Worm (Caenorhabditis elegans) whole organism, L1 larva: ENCODE results near the gene W04G3.13.

Experiments
- aly-2 ChIP-seq: fragments of 150-350 bp; optimal IDR thresholded peaks from 2 replicates; lab custom pipeline; 2014; ENCODE audit warnings: missing biosample characterization, missing genetic modification characterization
- blmp-1 ChIP-seq: fragments of 150-350 bp; optimal IDR thresholded peaks from 2 replicates; lab custom pipeline; 2014; ENCODE audit warnings: missing biosample characterization, missing genetic modification characterization
- ceh-8 ChIP-seq: fragments of 200-800 bp; sonication (Bioruptor generic); optimal IDR thresholded peaks from 2 replicates; lab custom pipeline; 2018; ENCODE audit warnings: mild to moderate bottlenecking, missing genetic modification characterization, moderate library complexity, missing compliant biosample characterization
- ceh-82 ChIP-seq, 3 experiments: fragments of 150-350 bp in 1 of 3; sonication (generic microtip) in 2 of 3; optimal IDR thresholded peaks; 2 replicates each; lab custom pipeline; 2014 to 2017; ENCODE audit warnings: missing biosample characterization in 3 of 3, missing genetic modification characterization in 3 of 3
- ceh-88 ChIP-seq: fragments of 200-800 bp; sonication (Bioruptor generic); IDR thresholded peaks from 2 replicates; pipeline ENCODE4 v1.3.6; 2022; ENCODE audit warnings: missing genetic modification characterization, missing compliant biosample characterization
- ces-1 ChIP-seq: fragments of 150-350 bp; optimal IDR thresholded peaks from 2 replicates; lab custom pipeline; 2014; ENCODE audit warnings: missing biosample characterization, missing genetic modification reagents, missing genetic modification characterization
- dsc-1 ChIP-seq: sonication (generic microtip); optimal IDR thresholded peaks from 2 replicates; lab custom pipeline; 2016; ENCODE audit warnings: mild to moderate bottlenecking, missing genetic modification characterization, missing compliant biosample characterization
- efl-1 ChIP-seq, 4 experiments: fragments of 150-350 bp; optimal IDR thresholded peaks in 3 of 4; peaks in 1 of 4; 1 replicate in 1 of 4; 2 replicates in 3 of 4; lab custom pipeline; 2014; ENCODE audit warnings: missing biosample characterization in 2 of 4, missing genetic modification characterization in 2 of 4, missing genetic modification reagents in 2 of 4
- egl-27 ChIP-seq, 2 experiments: fragments of 150-350 bp in 1 of 2; sonication (generic microtip); optimal IDR thresholded peaks; 3 replicates each; lab custom pipeline; 2017 to 2018; ENCODE audit warnings: missing biosample characterization in 2 of 2, missing genetic modification characterization in 2 of 2, missing genetic modification reagents in 2 of 2
- elt-2 ChIP-seq: sonication (generic microtip); optimal IDR thresholded peaks from 2 replicates; lab custom pipeline; 2016; ENCODE audit warnings: missing genetic modification characterization, mild to moderate bottlenecking, inconsistent platforms, missing compliant biosample characterization, missing genetic modification reagents
- fkh-10 ChIP-seq: sonication (generic microtip); optimal IDR thresholded peaks from 2 replicates; lab custom pipeline; 2017; ENCODE audit warnings: missing biosample characterization, missing genetic modification reagents, missing genetic modification characterization
- fkh-8 ChIP-seq: sonication (generic microtip); optimal IDR thresholded peaks from 2 replicates; lab custom pipeline; 2016; ENCODE audit warnings: mild to moderate bottlenecking, missing genetic modification characterization, missing compliant biosample characterization
- fos-1 ChIP-seq: fragments of 150-350 bp; optimal IDR thresholded peaks from 2 replicates; lab custom pipeline; 2014; ENCODE audit warnings: missing biosample characterization, missing genetic modification characterization
- grh-1 ChIP-seq: fragments of 200-800 bp; sonication (Bioruptor generic); IDR thresholded peaks from 2 replicates; pipeline ENCODE4 v1.3.6; 2022; ENCODE audit warnings: missing genetic modification reagents, missing genetic modification characterization, missing compliant biosample characterization
- hpl-2 ChIP-seq: fragments of 150-350 bp; optimal IDR thresholded peaks from 2 replicates; lab custom pipeline; 2014; ENCODE audit warnings: missing biosample characterization, missing genetic modification reagents, missing genetic modification characterization
- lin-14 ChIP-seq: fragments of 200-800 bp; sonication (Bioruptor generic); optimal IDR thresholded peaks from 2 replicates; lab custom pipeline; 2018; ENCODE audit warnings: mild to moderate bottlenecking, missing genetic modification characterization, moderate library complexity, missing compliant biosample characterization
- lin-35 ChIP-seq, 2 experiments: fragments of 150-350 bp; optimal IDR thresholded peaks; 2 replicates each; lab custom pipeline; 2014; ENCODE audit warnings: missing biosample characterization in 2 of 2, missing genetic modification characterization in 2 of 2, missing genetic modification reagents in 2 of 2
- lir-3 ChIP-seq: sonication (generic microtip); optimal IDR thresholded peaks from 2 replicates; lab custom pipeline; 2016; ENCODE audit warnings: mild to moderate bottlenecking, missing genetic modification characterization, moderate library complexity, missing compliant biosample characterization; ENCODE audit not compliant: poor library complexity
- lsy-2 ChIP-seq, 2 experiments: fragments of 150-350 bp; optimal IDR thresholded peaks; 2 replicates each; lab custom pipeline; 2014; ENCODE audit warnings: missing biosample characterization in 2 of 2, missing genetic modification characterization in 2 of 2
- mep-1 ChIP-seq: fragments of 150-350 bp; optimal IDR thresholded peaks from 2 replicates; lab custom pipeline; 2014; ENCODE audit warnings: missing biosample characterization, missing genetic modification characterization
- nhr-11 ChIP-seq: fragments of 150-350 bp; optimal IDR thresholded peaks from 2 replicates; lab custom pipeline; 2014; ENCODE audit warnings: missing biosample characterization, missing genetic modification characterization
- nhr-12 ChIP-seq: sonication (generic microtip); optimal IDR thresholded peaks from 2 replicates; lab custom pipeline; 2017; ENCODE audit warnings: missing biosample characterization, missing genetic modification characterization
- nhr-19 ChIP-seq: fragments of 200-800 bp; sonication (Bioruptor generic); conservative IDR thresholded peaks from 2 replicates; pipeline ENCODE4 v1.3.6; 2022; ENCODE audit warnings: missing genetic modification characterization, missing compliant biosample characterization
- nhr-20 ChIP-seq: sonication (generic microtip); optimal IDR thresholded peaks from 2 replicates; lab custom pipeline; 2016; ENCODE audit warnings: mild to moderate bottlenecking, missing genetic modification characterization, missing compliant biosample characterization
- nhr-47 ChIP-seq: sonication (generic microtip); optimal IDR thresholded peaks from 2 replicates; lab custom pipeline; 2016; ENCODE audit warnings: mild to moderate bottlenecking, missing genetic modification characterization, moderate library complexity, missing compliant biosample characterization
- nhr-71 ChIP-seq: sonication (generic microtip); optimal IDR thresholded peaks from 2 replicates; lab custom pipeline; 2016; ENCODE audit warnings: mild to moderate bottlenecking, missing genetic modification characterization, moderate library complexity, missing compliant biosample characterization
- nhr-85 ChIP-seq: sonication (generic microtip); peaks from one replicate; lab custom pipeline; 2016; ENCODE audit warnings: missing genetic modification characterization, inconsistent platforms, missing compliant biosample characterization
- rnt-1 ChIP-seq: sonication (generic microtip); optimal IDR thresholded peaks from 2 replicates; lab custom pipeline; 2016; ENCODE audit warnings: mild to moderate bottlenecking, missing genetic modification characterization, moderate library complexity, missing compliant biosample characterization
- snu-23 ChIP-seq: sonication (generic microtip); optimal IDR thresholded peaks from 2 replicates; lab custom pipeline; 2016; ENCODE audit warnings: missing genetic modification characterization, missing compliant biosample characterization
- sptf-1 ChIP-seq: fragments of 150-350 bp; optimal IDR thresholded peaks from 2 replicates; lab custom pipeline; 2014; ENCODE audit warnings: missing biosample characterization, missing genetic modification characterization
- swsn-7 ChIP-seq: sonication (generic microtip); optimal IDR thresholded peaks from 2 replicates; lab custom pipeline; 2016; ENCODE audit warnings: missing genetic modification characterization, missing compliant biosample characterization
- tbx-2 ChIP-seq: sonication (generic microtip); optimal IDR thresholded peaks from 2 replicates; lab custom pipeline; 2016; ENCODE audit warnings: missing genetic modification characterization, missing compliant biosample characterization
- unc-130 ChIP-seq: fragments of 150-350 bp; optimal IDR thresholded peaks from 2 replicates; lab custom pipeline; 2017; ENCODE audit warnings: missing biosample characterization, missing genetic modification characterization, inconsistent platforms
- unc-86 ChIP-seq: sonication (generic microtip); optimal IDR thresholded peaks from 2 replicates; lab custom pipeline; 2016; ENCODE audit warnings: missing genetic modification characterization, missing compliant biosample characterization

Gene W04G3.13

ce11 chrX:11034430-11035117 is 45.0 kb downstream of the W04G3.13 start:
- no peak for TF ChIP-seq ceh-8 (GFP tag; lab: Kevin White, UChicago)
- peak in 2 of 3 experiments; percentile 40 to 48 for TF ChIP-seq ceh-82 (tag; optimal IDR thresholded peaks at IDR 0.05; lab: Kevin White, UChicago)
- TF ChIP-seq rnt-1 (tag; lab: Kevin White, UChicago): peak; percentile 18
- peak; percentile 17 for TF ChIP-seq elt-2 (tag; lab: Kevin White, UChicago)
- TF ChIP-seq lin-35 (GFP tag; optimal IDR thresholded peaks at IDR 0.05; lab: Kevin White, UChicago): peak in 1 of 2 experiments; percentile 7
- peak; percentile 19 for TF ChIP-seq unc-86 (tag; lab: Kevin White, UChicago)
- TF ChIP-seq nhr-20 (tag; lab: Kevin White, UChicago): peak; percentile 4
- peak in 1 of 2 experiments; percentile 19 for TF ChIP-seq lsy-2 (tag; optimal IDR thresholded peaks at IDR 0.05; lab: Kevin White, UChicago)
- TF ChIP-seq grh-1: no peak
- peak; percentile 44 for TF ChIP-seq snu-23 (GFP tag; lab: Kevin White, UChicago)
- TF ChIP-seq mep-1: peak; percentile 12
- TF ChIP-seq nhr-12 (tag; lab: Kevin White, UChicago): no peak
- TF ChIP-seq tbx-2 (tag; lab: Kevin White, UChicago): peak; percentile 40
- no peak for TF ChIP-seq ceh-88 (GFP tag; lab: Robert Waterston, UW)
- peak; percentile 83 for TF ChIP-seq lin-14
- peak; percentile 27 for TF ChIP-seq fkh-8 (tag; lab: Kevin White, UChicago)
- peak; percentile 40 for TF ChIP-seq swsn-7 (tag; lab: Kevin White, UChicago)
- no peak for TF ChIP-seq aly-2
- TF ChIP-seq nhr-71 (tag; lab: Kevin White, UChicago): peak; percentile 35
- TF ChIP-seq dsc-1 (tag; lab: Kevin White, UChicago): peak; percentile 6
- TF ChIP-seq nhr-47 (tag; lab: Kevin White, UChicago): peak; percentile 40
- no peak for TF ChIP-seq nhr-19 (GFP tag; lab: Robert Waterston, UW)
- TF ChIP-seq fkh-10: peak; percentile 72
- no peak for TF ChIP-seq ces-1 (GFP tag; lab: Kevin White, UChicago)

DNA sequence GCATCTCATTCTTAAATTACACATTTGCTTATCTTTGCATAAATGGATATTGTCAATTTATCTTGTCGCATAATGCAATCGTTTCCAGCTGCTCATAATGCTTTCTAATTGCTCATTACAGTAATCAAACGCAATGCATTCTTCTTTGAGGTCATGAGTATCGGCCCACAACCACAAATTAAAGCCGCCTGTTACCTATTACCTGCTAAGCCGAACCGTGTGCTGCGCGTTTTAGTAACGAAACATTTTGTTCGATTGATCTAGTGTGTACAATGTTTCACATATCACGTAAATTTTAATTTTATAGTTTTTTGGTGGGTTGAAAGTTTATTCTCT is 45.6 kb downstream of the W04G3.13 start:
- no peak for TF ChIP-seq sptf-1
- no peak for TF ChIP-seq fos-1
- peak; percentile 63 for TF ChIP-seq dsc-1 (tag; lab: Kevin White, UChicago)
- no peak for TF ChIP-seq unc-130 (tag; lab: Kevin White, UChicago)

DNA sequence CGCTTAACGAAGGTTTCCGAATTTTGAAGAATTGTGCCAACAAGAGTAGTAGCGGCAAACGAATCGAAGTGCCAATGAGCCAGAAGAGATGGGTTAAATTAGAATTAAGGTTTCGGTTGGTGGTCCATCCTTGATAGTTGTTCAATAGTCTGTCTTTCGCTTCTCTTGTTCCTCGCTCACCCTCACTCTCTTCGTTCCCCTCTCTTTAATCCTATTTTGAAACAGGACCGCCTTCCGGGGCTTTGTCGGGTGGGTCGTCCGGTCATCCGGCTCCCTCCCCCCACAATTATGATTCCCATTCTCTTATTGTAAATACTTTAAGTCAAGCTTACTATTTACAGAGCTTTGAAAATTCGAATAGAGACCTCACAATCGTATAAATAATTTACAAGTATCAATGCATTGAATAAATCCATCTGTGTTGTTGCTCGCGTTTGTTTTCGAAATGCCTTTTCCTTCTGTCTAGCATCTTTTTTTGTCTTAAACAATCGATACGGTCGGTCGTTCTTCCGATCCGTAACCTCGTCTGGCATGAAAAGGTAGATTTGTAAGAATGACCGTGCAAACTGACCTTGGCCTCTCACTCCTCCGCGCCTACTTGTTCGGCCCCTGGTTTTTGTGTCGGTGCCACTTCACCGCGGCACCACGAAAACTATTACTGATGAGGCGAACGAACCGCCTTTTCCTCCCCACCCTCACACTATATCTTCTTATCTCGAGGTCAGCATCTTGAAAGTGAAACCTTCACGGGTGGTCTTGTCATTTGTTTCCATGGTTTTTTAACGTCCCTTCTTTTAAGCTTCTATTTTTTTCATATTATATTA is 46.2 kb downstream of the W04G3.13 start:
- TF ChIP-seq grh-1: no peak
- peak; percentile 32 for TF ChIP-seq lin-14
- TF ChIP-seq efl-1 (optimal IDR thresholded peaks at IDR 0.05; lab: Kevin White, UChicago): no peak
- peak in 1 of 2 experiments; percentile 54 for TF ChIP-seq efl-1 (GFP tag; optimal IDR thresholded peaks at IDR 0.05 in 1 of 2; lab: Kevin White, UChicago)
- TF ChIP-seq nhr-11 (tag; lab: Kevin White, UChicago): no peak
- TF ChIP-seq lir-3: no peak
- TF ChIP-seq blmp-1 (tag; lab: Kevin White, UChicago): peak; percentile 91
- no peak for TF ChIP-seq nhr-71 (tag; lab: Kevin White, UChicago)
- TF ChIP-seq nhr-19 (GFP tag; lab: Robert Waterston, UW): no peak
- peak; percentile 76 for TF ChIP-seq nhr-85
- no peak for TF ChIP-seq hpl-2 (GFP tag; lab: Kevin White, UChicago)
- TF ChIP-seq egl-27 (tag; optimal IDR thresholded peaks at IDR 0.05; lab: Kevin White, UChicago): no peak
- TF ChIP-seq ceh-88 (GFP tag; lab: Robert Waterston, UW): no peak
- TF ChIP-seq, all 84 proteins: peak for 4
